Worm (Caenorhabditis elegans): Measurements from ENCODE around the gene F54E2.9.

DNA sequence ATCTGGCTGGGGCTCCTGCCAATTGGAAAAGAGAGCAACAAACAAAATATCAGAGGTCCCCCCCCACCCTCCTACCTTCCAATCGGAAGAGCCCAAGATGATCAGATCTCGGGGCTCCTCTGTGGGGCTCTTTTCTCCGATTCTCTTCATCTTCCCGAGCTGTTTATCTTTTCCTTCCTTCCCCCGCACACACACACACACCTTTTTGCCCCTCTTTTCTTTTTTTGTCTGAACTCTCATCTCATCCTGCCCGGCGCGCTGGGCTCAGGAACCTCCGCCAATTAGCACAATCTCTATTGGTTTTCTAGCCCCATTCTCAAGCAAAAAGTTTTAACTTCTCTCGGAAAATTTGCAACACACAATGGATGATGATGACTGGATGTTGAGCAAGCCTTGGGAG lies 10.5 kb downstream of the F54E2.9 start:
- TF ChIP-seq him-1 (tag; optimal IDR thresholded peaks at IDR 0.05) (no peak), W03F9.2 (tag; optimal IDR thresholded peaks at IDR 0.05) (no peak), dao-5 (tag; optimal IDR thresholded peaks at IDR 0.05) (no peak)
